Comparison of ENCODE assay signal across 1 worm cellular context in genomic region chrII:732393-732792, ce11.
TF ChIP-seq lines count a peak whose summit lies in the region.

No protein-coding gene starts in this region.

TF ChIP-seq in whole organism, L1 larva, 84 proteins besides CTCF, POLR2A, EP300 and RAD21 (continued from another document):
- TF ChIP-seq lir-3 (tag; optimal IDR thresholded peaks at IDR 0.05; lab: Kevin White, UChicago; ENCODE audit: poor library complexity): no peak
